Fruit fly (Drosophila melanogaster) whole organism, embryonic: Measurements from ENCODE around the gene Or85c.

Source experiments
- Antp ChIP-seq: fragments of 200-800 bp; sonication (Bioruptor generic); optimal IDR thresholded peaks from 3 replicates; lab custom pipeline; 2016; ENCODE audit warnings: missing biosample characterization, missing genetic modification characterization
- Blimp-1 ChIP-seq: fragments of 200-800 bp; sonication (Bioruptor generic); optimal IDR thresholded peaks from 3 replicates; lab custom pipeline; 2018; ENCODE audit warnings: missing biosample characterization, missing genetic modification characterization, mild to moderate bottlenecking, moderate library complexity, missing genetic modification reagents
- CG11696 ChIP-seq: fragments of 200-800 bp; sonication (Bioruptor generic); IDR thresholded peaks from 2 replicates; pipeline ENCODE4 v1.3.6; 2022; ENCODE audit warnings: missing biosample characterization, missing genetic modification characterization
- CG14050 ChIP-seq: fragments of 200-800 bp; sonication (Bioruptor generic); IDR thresholded peaks from 3 replicates; pipeline ENCODE4 v1.3.6; 2022; ENCODE audit warnings: missing biosample characterization, missing genetic modification characterization
- CG14965 ChIP-seq: fragments of 200-800 bp; sonication (Bioruptor generic); optimal IDR thresholded peaks from 2 replicates; lab custom pipeline; 2016; ENCODE audit warnings: missing biosample characterization, missing genetic modification characterization, borderline replicate concordance
- CG16815 ChIP-seq: fragments of 200-800 bp; sonication (Bioruptor generic); optimal IDR thresholded peaks from 3 replicates; lab custom pipeline; 2017; ENCODE audit warnings: missing biosample characterization, mild to moderate bottlenecking, missing genetic modification characterization
- CG17186 ChIP-seq: fragments of 200-800 bp; sonication (Bioruptor generic); optimal IDR thresholded peaks from 3 replicates; lab custom pipeline; 2017; ENCODE audit warnings: missing biosample characterization, missing genetic modification reagents, missing genetic modification characterization
- CG30403 ChIP-seq: fragments of 200-800 bp; sonication (Bioruptor generic); optimal IDR thresholded peaks from 3 replicates; lab custom pipeline; 2016; ENCODE audit warnings: missing biosample characterization, missing genetic modification characterization
- CG30431 ChIP-seq: fragments of 200-800 bp; sonication (Bioruptor generic); optimal IDR thresholded peaks from 2 replicates; lab custom pipeline; 2017; ENCODE audit warnings: missing biosample characterization, missing genetic modification characterization
- CG3163 ChIP-seq: fragments of 200-800 bp; sonication (Bioruptor generic); optimal IDR thresholded peaks from 3 replicates; lab custom pipeline; 2016; ENCODE audit warnings: missing biosample characterization, missing genetic modification characterization
- CG32767 ChIP-seq: fragments of 200-800 bp; sonication (Bioruptor generic); IDR thresholded peaks from 2 replicates; pipeline ENCODE4 v1.3.6; 2022; ENCODE audit warnings: missing biosample characterization, missing genetic modification characterization
- CG34376 ChIP-seq: fragments of 200-800 bp; sonication (Bioruptor generic); optimal IDR thresholded peaks from 2 replicates; lab custom pipeline; 2018; ENCODE audit warnings: missing biosample characterization, mild to moderate bottlenecking, missing genetic modification characterization
- CG3847 ChIP-seq: fragments of 200-800 bp; sonication (Bioruptor generic); IDR thresholded peaks from 2 replicates; pipeline ENCODE4 v1.3.6; 2022; ENCODE audit warnings: missing biosample characterization, missing genetic modification characterization
- CG42726 ChIP-seq: fragments of 200-800 bp; sonication (Bioruptor generic); IDR thresholded peaks from 2 replicates; pipeline ENCODE4 v1.3.6; 2022; ENCODE audit warnings: missing biosample characterization, missing genetic modification characterization; ENCODE audit not compliant: partially characterized antibody
- CG4282 ChIP-seq: fragments of 200-800 bp; sonication (Bioruptor generic); optimal IDR thresholded peaks from 2 replicates; lab custom pipeline; 2016; ENCODE audit warnings: missing biosample characterization, missing genetic modification characterization
- CG4404 ChIP-seq: fragments of 200-800 bp; sonication (Bioruptor generic); IDR thresholded peaks from 2 replicates; pipeline ENCODE4 v1.3.6; 2022; ENCODE audit warnings: missing biosample characterization, missing genetic modification characterization
- CG5953 ChIP-seq: fragments of 200-800 bp; sonication (Bioruptor generic); IDR thresholded peaks from 2 replicates; pipeline ENCODE4 v1.3.6; 2022; ENCODE audit warnings: missing biosample characterization, missing genetic modification characterization
- CG7987 ChIP-seq: fragments of 200-800 bp; sonication (Bioruptor generic); optimal IDR thresholded peaks from 2 replicates; lab custom pipeline; 2018; ENCODE audit warnings: missing biosample characterization, mild to moderate bottlenecking, missing genetic modification characterization, moderate library complexity
- CG8281 ChIP-seq: fragments of 200-800 bp; sonication (Bioruptor generic); optimal IDR thresholded peaks from 2 replicates; lab custom pipeline; 2018; ENCODE audit warnings: missing biosample characterization, mild to moderate bottlenecking, missing genetic modification characterization, moderate library complexity
- CG8290 ChIP-seq, 3 experiments: fragments of 200-800 bp; sonication (Bioruptor generic); optimal IDR thresholded peaks; 2 replicates each; lab custom pipeline; 2016 to 2019; ENCODE audit warnings: missing biosample characterization in 3 of 3, missing genetic modification characterization in 3 of 3, mild to moderate bottlenecking in 2 of 3, moderate library complexity in 1 of 3
- CTCF ChIP-seq: fragments of 200-800 bp; sonication (Bioruptor generic); optimal IDR thresholded peaks from 2 replicates; lab custom pipeline; 2017; ENCODE audit warnings: missing biosample characterization, mild to moderate bottlenecking, missing genetic modification characterization, moderate library complexity
- CrebB ChIP-seq: fragments of 200-800 bp; sonication (Bioruptor generic); optimal IDR thresholded peaks from 3 replicates; lab custom pipeline; 2018; ENCODE audit warnings: missing biosample characterization, mild to moderate bottlenecking, missing genetic modification characterization
- Dp ChIP-seq: fragments of 200-800 bp; sonication (Bioruptor generic); optimal IDR thresholded peaks from 2 replicates; lab custom pipeline; 2018; ENCODE audit warnings: missing biosample characterization, mild to moderate bottlenecking, missing genetic modification characterization, moderate library complexity
- Hmr ChIP-seq: fragments of 200-800 bp; sonication (Bioruptor generic); optimal IDR thresholded peaks from 3 replicates; lab custom pipeline; 2017; ENCODE audit warnings: mild to moderate bottlenecking, missing biosample characterization, missing genetic modification reagents, missing genetic modification characterization
- Hr78 ChIP-seq, 2 experiments: fragments of 200-800 bp in 1 of 2; fragments of >200 bp in 1 of 2; sonication (Bioruptor generic) in 1 of 2; optimal IDR thresholded peaks; 2 replicates each; lab custom pipeline; 2017 to 2019; ENCODE audit warnings: missing biosample characterization in 2 of 2, missing genetic modification characterization in 2 of 2, mild to moderate bottlenecking in 1 of 2, moderate library complexity in 1 of 2
- Mad ChIP-seq: fragments of 200-800 bp; sonication (Bioruptor generic); optimal IDR thresholded peaks from 2 replicates; lab custom pipeline; 2016; ENCODE audit warnings: missing biosample characterization, missing genetic modification characterization
- NK7.1 ChIP-seq: fragments of 200-800 bp; sonication (Bioruptor generic); optimal IDR thresholded peaks from 3 replicates; lab custom pipeline; 2016; ENCODE audit warnings: missing biosample characterization, missing genetic modification characterization
- Oaz ChIP-seq: fragments of 200-800 bp; sonication (Bioruptor generic); IDR thresholded peaks from 2 replicates; pipeline ENCODE4 v1.3.6; 2022; ENCODE audit warnings: missing biosample characterization, missing genetic modification characterization
- Oli ChIP-seq: fragments of 200-800 bp; sonication (Bioruptor generic); optimal IDR thresholded peaks from 2 replicates; lab custom pipeline; 2018; ENCODE audit warnings: missing biosample characterization, mild to moderate bottlenecking, missing genetic modification characterization, moderate library complexity
- Optix ChIP-seq: fragments of 200-800 bp; sonication (Bioruptor generic); IDR thresholded peaks from 3 replicates; pipeline ENCODE4 v1.3.6; 2022; ENCODE audit warnings: missing biosample characterization, missing genetic modification characterization
- Side ChIP-seq: fragments of 200-800 bp; sonication (Bioruptor generic); optimal IDR thresholded peaks from 2 replicates; lab custom pipeline; 2016; ENCODE audit warnings: missing biosample characterization, missing genetic modification characterization
- Sox102F ChIP-seq: fragments of 200-800 bp; sonication (Bioruptor generic); optimal IDR thresholded peaks from 2 replicates; lab custom pipeline; 2018; ENCODE audit warnings: missing biosample characterization, mild to moderate bottlenecking, missing genetic modification characterization, moderate library complexity
- Sry-β ChIP-seq: fragments of 200-800 bp; sonication (Bioruptor generic); optimal IDR thresholded peaks from 2 replicates; lab custom pipeline; 2018; ENCODE audit warnings: missing biosample characterization, mild to moderate bottlenecking, missing genetic modification characterization, moderate library complexity
- dpn ChIP-seq, 2 experiments: fragments of 200-800 bp; sonication (Bioruptor generic); optimal IDR thresholded peaks; 3 replicates each; lab custom pipeline; 2016; ENCODE audit warnings: missing biosample characterization in 2 of 2, missing genetic modification characterization in 2 of 2
- eve ChIP-seq, 2 experiments: fragments of >200 bp; optimal IDR thresholded peaks; 2 replicates each; lab custom pipeline; 2017; ENCODE audit warnings: missing biosample characterization in 2 of 2, missing genetic modification characterization in 2 of 2
- eyg ChIP-seq: fragments of 200-800 bp; sonication (Bioruptor generic); optimal IDR thresholded peaks from 3 replicates; lab custom pipeline; 2016; ENCODE audit warnings: missing biosample characterization, missing genetic modification characterization
- fd3F ChIP-seq: fragments of 200-800 bp; sonication (Bioruptor generic); optimal IDR thresholded peaks from 2 replicates; lab custom pipeline; 2018; ENCODE audit warnings: missing biosample characterization, mild to moderate bottlenecking, missing genetic modification characterization, moderate library complexity
- gcm ChIP-seq: fragments of 200-800 bp; sonication (Bioruptor generic); optimal IDR thresholded peaks from 2 replicates; lab custom pipeline; 2019; ENCODE audit warnings: missing biosample characterization, mild to moderate bottlenecking, missing genetic modification characterization, moderate library complexity
- hb ChIP-seq: fragments of 200-800 bp; sonication (Bioruptor generic); IDR thresholded peaks from 3 replicates; pipeline ENCODE4 v1.3.6; 2022; ENCODE audit warnings: missing biosample characterization, missing genetic modification characterization; ENCODE audit not compliant: partially characterized antibody
- jigr1 ChIP-seq: fragments of 200-800 bp; sonication (Bioruptor generic); IDR thresholded peaks from 3 replicates; pipeline ENCODE4 v1.3.6; 2022; ENCODE audit warnings: missing biosample characterization, missing genetic modification characterization
- kni ChIP-seq: fragments of 200-800 bp; sonication (Bioruptor generic); optimal IDR thresholded peaks from 3 replicates; lab custom pipeline; 2017; ENCODE audit warnings: mild to moderate bottlenecking, missing biosample characterization, missing genetic modification reagents, missing genetic modification characterization
- oc ChIP-seq: fragments of 200-800 bp; sonication (Bioruptor generic); optimal IDR thresholded peaks from 2 replicates; lab custom pipeline; 2018; ENCODE audit warnings: missing biosample characterization, mild to moderate bottlenecking, missing genetic modification characterization, moderate library complexity
- p53 ChIP-seq: fragments of 200-800 bp; sonication (Bioruptor generic); optimal IDR thresholded peaks from 2 replicates; lab custom pipeline; 2016; ENCODE audit warnings: missing biosample characterization, missing genetic modification characterization
- pan ChIP-seq, 4 experiments: fragments of >200 bp in 3 of 4; fragments of 200-800 bp in 1 of 4; sonication (Bioruptor generic) in 1 of 4; optimal IDR thresholded peaks in 3 of 4; IDR thresholded peaks in 1 of 4; 2 replicates each; pipeline versions ENCODE4 v1.3.6 to Lab custom; 2017 to 2022; ENCODE audit warnings: missing biosample characterization in 2 of 4, missing genetic modification characterization in 2 of 4, mixed read lengths in 1 of 4
- pnt ChIP-seq: fragments of 200-800 bp; sonication (Bioruptor generic); optimal IDR thresholded peaks from 3 replicates; lab custom pipeline; 2016; ENCODE audit warnings: missing biosample characterization, missing genetic modification characterization
- rib ChIP-seq: fragments of 200-800 bp; sonication (Bioruptor generic); IDR thresholded peaks from 2 replicates; pipeline ENCODE4 v1.3.6; 2022; ENCODE audit warnings: missing biosample characterization, missing genetic modification characterization
- scrt ChIP-seq: fragments of 200-800 bp; sonication (Bioruptor generic); optimal IDR thresholded peaks from 2 replicates; lab custom pipeline; 2018; ENCODE audit warnings: missing biosample characterization, mild to moderate bottlenecking, missing genetic modification characterization, moderate library complexity
- sens-2 ChIP-seq: fragments of 200-800 bp; sonication (Bioruptor generic); IDR thresholded peaks from 2 replicates; pipeline ENCODE4 v1.3.6; 2022; ENCODE audit warnings: missing biosample characterization, missing genetic modification characterization
- sob ChIP-seq: fragments of 200-800 bp; sonication (Bioruptor generic); IDR thresholded peaks from 2 replicates; pipeline ENCODE4 v1.3.6; 2022; ENCODE audit warnings: missing biosample characterization, missing genetic modification characterization
- trh ChIP-seq: fragments of 200-800 bp; sonication (Bioruptor generic); optimal IDR thresholded peaks from 2 replicates; lab custom pipeline; 2016; ENCODE audit warnings: missing biosample characterization, missing genetic modification characterization

Gene Or85c

DNA sequence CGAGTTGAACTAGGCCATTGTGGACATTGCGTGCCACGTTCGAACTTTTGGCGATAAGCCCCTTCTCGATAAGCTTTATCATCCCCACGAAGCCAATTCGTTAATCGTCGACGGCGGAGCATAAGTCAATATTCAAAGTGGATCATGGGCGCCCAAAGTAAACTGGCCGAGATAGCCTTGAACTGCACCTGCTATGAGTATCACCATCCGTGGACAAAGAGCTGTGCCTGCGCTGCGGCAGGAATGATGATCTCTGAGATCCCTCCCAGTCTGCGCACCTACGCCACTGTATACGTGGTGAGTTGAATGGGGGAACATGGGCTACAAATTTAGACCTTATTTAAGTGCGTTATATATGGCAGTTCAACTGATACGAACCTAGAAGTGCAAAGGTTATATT, 11.5 kb upstream of the Or85c start (continued):
- TF ChIP-seq CG4282 (GFP tag; lab: Kevin White, UChicago) (no peak), fd3F (GFP tag; lab: Kevin White, UChicago) (no peak), Sox102F (GFP tag; lab: Kevin White, UChicago) (peak; percentile 27), CG8290 (GFP tag; optimal IDR thresholded peaks at IDR 0.05; lab: Kevin White, UChicago) (no peak), CG8290 (tag; optimal IDR thresholded peaks at IDR 0.05; lab: Kevin White, UChicago) (peak in 1 of 2 experiments; percentile 86), sob (GFP tag; lab: Robert Waterston, UW) (no peak), CG14965 (no peak), Blimp-1 (GFP tag; lab: Kevin White, UChicago) (no peak), CG34376 (GFP tag; lab: Kevin White, UChicago) (no peak), pnt (no peak), Hr78 (GFP tag; optimal IDR thresholded peaks at IDR 0.05; lab: Kevin White, UChicago) (peak in 1 of 2 experiments; percentile 50), CG32767 (no peak), Sry-β (GFP tag; lab: Kevin White, UChicago) (no peak), sens-2 (GFP tag; lab: Robert Waterston, UW) (0 out of 2 replicates have a peak, but pooled peaks have one; percentile 15), CG4404 (GFP tag; lab: Robert Waterston, UW) (no peak), rib (GFP tag; lab: Robert Waterston, UW) (no peak), CrebB (tag; lab: Kevin White, UChicago) (no peak), CTCF (no peak), CG42726 (no peak), NK7.1 (GFP tag; lab: Kevin White, UChicago) (no peak), scrt (no peak), pan (optimal IDR thresholded peaks at IDR 0.05; lab: Kevin White, UChicago) (no peak), pan (GFP tag; optimal IDR thresholded peaks at IDR 0.05 in 1 of 2, IDR thresholded peaks at IDR 0.05 in 1 of 2) (peak in 1 of 2 experiments; percentile 62), trh (GFP tag; lab: Kevin White, UChicago) (no peak), CG7987 (no peak), CG8281 (tag; lab: Kevin White, UChicago) (no peak), kni (GFP tag; lab: Kevin White, UChicago) (no peak), CG3847 (GFP tag; lab: Robert Waterston, UW) (peak; percentile 20; the same call in 1 of the 2 replicates), Antp (GFP tag; lab: Kevin White, UChicago) (peak; percentile 41), CG16815 (GFP tag; lab: Kevin White, UChicago) (no peak), gcm (GFP tag; lab: Kevin White, UChicago) (no peak), CG5953 (GFP tag; lab: Robert Waterston, UW) (0 out of 2 replicates have a peak, but pooled peaks have one; percentile 41), Hmr (GFP tag; lab: Kevin White, UChicago) (peak; percentile 42), Side (GFP tag; lab: Kevin White, UChicago) (peak; percentile 13), CG30403 (GFP tag; lab: Kevin White, UChicago) (peak; percentile 0), eyg (no peak), Mad (GFP tag; lab: Kevin White, UChicago) (no peak), CG11696 (GFP tag; lab: Robert Waterston, UW) (no peak), dpn (GFP tag; optimal IDR thresholded peaks at IDR 0.05; lab: Kevin White, UChicago) (no peak), eve (GFP tag; optimal IDR thresholded peaks at IDR 0.05; lab: Kevin White, UChicago) (no peak), Dp (GFP tag; lab: Kevin White, UChicago) (no peak), oc (tag; lab: Kevin White, UChicago) (no peak), Oli (tag; lab: Kevin White, UChicago) (no peak), CG17186 (GFP tag; lab: Kevin White, UChicago) (no peak), p53 (GFP tag; lab: Kevin White, UChicago) (no peak), CG30431 (GFP tag; lab: Kevin White, UChicago) (no peak), Optix (GFP tag; lab: Robert Waterston, UW) (no peak), CG3163 (GFP tag; lab: Kevin White, UChicago) (no peak), CG14050 (no peak; the same call in 2 of the 3 replicates), jigr1 (GFP tag; lab: Robert Waterston, UW) (no peak), Oaz (GFP tag; lab: Robert Waterston, UW) (no peak), hb (GFP tag; lab: Robert Waterston, UW) (no peak)
